Worm (Caenorhabditis elegans) whole organism, L1 larva: Measurements from ENCODE around the gene F42A10.7.

ENCODE experiments used
- elt-2 ChIP-seq: sonication (generic microtip); optimal IDR thresholded peaks from 2 replicates; lab custom pipeline; 2016; ENCODE audit warnings: missing genetic modification characterization, mild to moderate bottlenecking, inconsistent platforms, missing compliant biosample characterization, missing genetic modification reagents
- lin-13 ChIP-seq: fragments of 150-350 bp; optimal IDR thresholded peaks from 2 replicates; lab custom pipeline; 2014; ENCODE audit warnings: missing biosample characterization, missing genetic modification reagents, missing genetic modification characterization
- sup-37 ChIP-seq: fragments of 200-800 bp; sonication (Bioruptor generic); optimal IDR thresholded peaks from 2 replicates; lab custom pipeline; 2018; ENCODE audit warnings: mild to moderate bottlenecking, missing genetic modification characterization, missing compliant biosample characterization
- ztf-11 ChIP-seq, 2 experiments: sonication (generic microtip); optimal IDR thresholded peaks; 2 replicates each; lab custom pipeline; 2016 to 2017; ENCODE audit warnings: missing genetic modification characterization in 2 of 2, missing biosample characterization in 1 of 2, missing compliant biosample characterization in 1 of 2

ce11 chrIII:6147903-6148302 is 30.6 kb downstream of the F42A10.7 start, which contains the start of gene Y42G9A.2:
- TF ChIP-seq lin-13 (GFP tag; lab: Kevin White, UChicago) (no peak), sup-37 (no peak), ztf-11 (tag; optimal IDR thresholded peaks at IDR 0.05; lab: Kevin White, UChicago) (no peak), elt-2 (tag; lab: Kevin White, UChicago) (no peak)
